Fruit fly (Drosophila melanogaster) whole organism, wandering third instar larva: ENCODE data around the gene Fancm.

ENCODE experiments used
- Abd-B ChIP-seq: fragments of >200 bp; optimal IDR thresholded peaks from 2 replicates; lab custom pipeline; 2017; ENCODE audit warnings: missing biosample characterization, missing genetic modification characterization
- CG32264 ChIP-seq: fragments of 200-800 bp; sonication (Bioruptor generic); optimal IDR thresholded peaks from 2 replicates; lab custom pipeline; 2016; ENCODE audit warnings: missing biosample characterization, missing genetic modification characterization
- Dif ChIP-seq: fragments of 200-275, 200-300 bp; sonication (Bioruptor generic); optimal IDR thresholded peaks from 2 replicates; lab custom pipeline; 2018; ENCODE audit warnings: missing biosample characterization, missing genetic modification characterization; ENCODE audit not compliant: partially characterized antibody
- N ChIP-seq: fragments of >200 bp; optimal IDR thresholded peaks from 2 replicates; lab custom pipeline; 2018; ENCODE audit warnings: missing biosample characterization, missing external identifiers, missing genetic modification characterization
- br ChIP-seq: fragments of 200-800 bp; sonication (Bioruptor generic); optimal IDR thresholded peaks from 2 replicates; lab custom pipeline; 2016; ENCODE audit warnings: missing biosample characterization, missing genetic modification characterization
- fru ChIP-seq: fragments of 200-800 bp; sonication (Bioruptor generic); optimal IDR thresholded peaks from 3 replicates; lab custom pipeline; 2016; ENCODE audit warnings: missing biosample characterization, mild to moderate bottlenecking, missing genetic modification characterization
- h ChIP-seq: fragments of 200-800 bp; sonication (Bioruptor generic); optimal IDR thresholded peaks from 3 replicates; lab custom pipeline; 2016; ENCODE audit warnings: missing biosample characterization, mild to moderate bottlenecking, missing genetic modification characterization
- psq ChIP-seq: fragments of 200-800 bp; sonication (Bioruptor generic); optimal IDR thresholded peaks from 3 replicates; lab custom pipeline; 2017; ENCODE audit warnings: missing biosample characterization, mild to moderate bottlenecking, missing genetic modification characterization, moderate library complexity
- rgr ChIP-seq: fragments of 200-800 bp; sonication (Bioruptor generic); optimal IDR thresholded peaks from 3 replicates; lab custom pipeline; 2016; ENCODE audit warnings: missing biosample characterization, mild to moderate bottlenecking, missing genetic modification characterization
- usp ChIP-seq: fragments of >200 bp; optimal IDR thresholded peaks from 2 replicates; lab custom pipeline; 2017; ENCODE audit warnings: missing biosample characterization, missing genetic modification characterization

DNA sequence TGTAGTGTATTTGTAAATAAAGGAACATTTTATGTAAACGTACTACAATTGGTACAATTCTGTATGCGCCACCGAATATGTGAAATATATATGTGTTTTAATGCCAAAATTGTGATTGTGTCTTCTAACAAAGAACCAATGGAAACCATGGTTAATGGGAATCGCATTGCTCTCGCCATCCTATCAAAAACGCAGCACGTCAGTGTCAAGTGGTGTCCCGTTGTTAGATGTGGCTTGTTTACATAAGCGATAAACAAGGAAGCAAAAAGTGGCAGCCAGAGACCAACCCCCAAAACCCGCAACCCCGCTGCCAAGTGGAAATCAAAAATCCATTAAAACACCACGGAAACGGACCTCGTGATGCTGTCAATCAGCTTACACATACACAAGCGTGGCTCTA is 46.4 kb downstream of the Fancm start:
- TF ChIP-seq CG32264, result no peak
- no peak for TF ChIP-seq usp (GFP tag; lab: Kevin White, UChicago)
- no peak for TF ChIP-seq br (GFP tag; lab: Kevin White, UChicago)
- no peak for TF ChIP-seq psq (GFP tag; lab: Kevin White, UChicago)
- TF ChIP-seq Dif, result no peak
- TF ChIP-seq Abd-B (GFP tag; lab: Kevin White, UChicago), result no peak
- no peak for TF ChIP-seq h (GFP tag; lab: Kevin White, UChicago)
- no peak for TF ChIP-seq N (GFP tag; lab: Kevin White, UChicago)
- TF ChIP-seq fru (GFP tag; lab: Kevin White, UChicago), result no peak
- TF ChIP-seq rgr (GFP tag; lab: Kevin White, UChicago), result no peak
